Fruit fly (Drosophila melanogaster): ENCODE results near the gene Srg3.

DNA sequence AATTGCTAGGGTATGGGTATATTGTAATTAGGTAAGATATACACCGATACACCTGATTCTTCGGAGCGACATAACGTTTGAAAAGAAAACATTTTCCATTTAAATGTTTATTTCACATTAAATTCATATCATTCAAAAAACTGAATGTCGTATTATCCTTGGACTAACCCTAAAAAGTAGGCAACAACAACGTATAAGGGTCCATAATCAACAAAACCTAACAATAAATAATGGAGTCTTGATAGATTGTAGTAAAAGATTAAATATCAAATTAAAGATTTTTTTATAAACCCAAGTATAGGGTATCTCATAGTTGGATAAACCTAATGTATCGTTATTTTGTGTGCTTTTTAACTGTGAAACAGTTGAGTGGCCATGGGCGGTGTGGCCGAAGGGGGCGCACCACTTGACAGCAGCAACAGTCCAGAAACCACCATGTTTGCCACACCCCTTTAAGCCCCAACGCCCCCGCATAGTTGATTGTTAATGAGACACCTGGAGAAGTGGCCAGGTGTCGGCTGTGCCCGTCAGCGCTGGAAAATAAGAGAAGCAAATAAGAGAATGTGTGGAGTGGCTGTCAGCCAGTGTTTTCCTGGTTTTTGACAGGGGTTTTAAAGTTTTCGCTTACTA lies 25.3 kb downstream of the Srg3 start:
- TF ChIP-seq pan (optimal IDR thresholded peaks at IDR 0.05) (peak; percentile 68), CG8478 (optimal IDR thresholded peaks at IDR 0.05) (no peak)

Measured in whole organism.